Worm (Caenorhabditis elegans) whole organism, L2 larva: Measurements from ENCODE around the gene par-3.

ENCODE experiments used
- F13H6.1 ChIP-seq: sonication (generic microtip); optimal IDR thresholded peaks from 2 replicates; lab custom pipeline; 2016; ENCODE audit warnings: missing genetic modification characterization, missing compliant biosample characterization
- ZK546.5 ChIP-seq: sonication (generic microtip); optimal IDR thresholded peaks from 2 replicates; lab custom pipeline; 2017; ENCODE audit warnings: missing biosample characterization, missing genetic modification characterization
- alr-1 ChIP-seq: fragments of 150-350 bp; optimal IDR thresholded peaks from 2 replicates; lab custom pipeline; 2014; ENCODE audit warnings: missing biosample characterization, missing genetic modification characterization
- blmp-1 ChIP-seq: sonication (generic microtip); optimal IDR thresholded peaks from 2 replicates; lab custom pipeline; 2017; ENCODE audit warnings: missing genetic modification characterization, mild to moderate bottlenecking, missing compliant biosample characterization, antibody characterized with exemption, moderate library complexity; ENCODE audit not compliant: insufficient read depth
- lin-13 ChIP-seq: fragments of 150-350 bp; optimal IDR thresholded peaks from 2 replicates; lab custom pipeline; 2014; ENCODE audit warnings: missing biosample characterization, missing genetic modification reagents, missing genetic modification characterization
- lsy-2 ChIP-seq, 2 experiments: fragments of 150-350 bp in 1 of 2; sonication (generic microtip) in 1 of 2; optimal IDR thresholded peaks; 2 replicates each; lab custom pipeline; 2014 to 2017; ENCODE audit warnings: missing biosample characterization in 2 of 2, missing genetic modification characterization in 2 of 2
- nhr-10 ChIP-seq: sonication (generic microtip); optimal IDR thresholded peaks from 2 replicates; lab custom pipeline; 2017; ENCODE audit warnings: missing biosample characterization, missing genetic modification characterization
- nhr-11 ChIP-seq: fragments of 150-350 bp; optimal IDR thresholded peaks from 2 replicates; lab custom pipeline; 2014; ENCODE audit warnings: missing biosample characterization, missing genetic modification characterization
- nhr-237 ChIP-seq: fragments of 150-350 bp; optimal IDR thresholded peaks from 2 replicates; lab custom pipeline; 2014; ENCODE audit warnings: missing biosample characterization, missing genetic modification characterization
- nhr-25 ChIP-seq: fragments of 150-350 bp; sonication (generic microtip); optimal IDR thresholded peaks from 3 replicates; lab custom pipeline; 2014; ENCODE audit warnings: missing biosample characterization, missing genetic modification characterization
- unc-62 ChIP-seq: fragments of 150-350 bp; optimal IDR thresholded peaks from 2 replicates; lab custom pipeline; 2014; ENCODE audit warnings: missing biosample characterization, missing genetic modification reagents, missing genetic modification characterization

ce11 chrIII:5701491-5701890 lies 37.5 kb downstream of the par-3 start:
- TF ChIP-seq alr-1 (tag; lab: Kevin White, UChicago): no peak
- TF ChIP-seq lin-13 (GFP tag; lab: Kevin White, UChicago): no peak
- TF ChIP-seq lsy-2 (tag; optimal IDR thresholded peaks at IDR 0.05; lab: Kevin White, UChicago): no peak
- TF ChIP-seq F13H6.1 (tag; lab: Kevin White, UChicago): no peak
- TF ChIP-seq nhr-10 (tag; lab: Kevin White, UChicago): no peak
- no peak for TF ChIP-seq nhr-11
- TF ChIP-seq nhr-25 (tag; lab: Kevin White, UChicago): no peak
- TF ChIP-seq unc-62 (GFP tag; lab: Kevin White, UChicago): no peak
- no peak for TF ChIP-seq ZK546.5 (tag; lab: Kevin White, UChicago)
- TF ChIP-seq nhr-237: no peak
- TF ChIP-seq blmp-1 (tag; lab: Kevin White, UChicago): no peak
